Fruit fly (Drosophila melanogaster) whole organism, embryonic: ENCODE results near the gene CG2608.
A peak's percentile ranks its signal among the peaks of the same experiment; 100 is the strongest.

ENCODE experiments used
- Adf1 ChIP-seq: fragments of 200-800 bp; sonication (Bioruptor generic); IDR thresholded peaks from 2 replicates; pipeline ENCODE4 v1.3.6; 2022; ENCODE audit warnings: missing biosample characterization, missing genetic modification characterization
- Antp ChIP-seq: fragments of 200-800 bp; sonication (Bioruptor generic); optimal IDR thresholded peaks from 3 replicates; lab custom pipeline; 2016; ENCODE audit warnings: missing biosample characterization, missing genetic modification characterization
- Asciz ChIP-seq: fragments of 200-800 bp; sonication (Bioruptor generic); optimal IDR thresholded peaks from 2 replicates; lab custom pipeline; 2017; ENCODE audit warnings: missing biosample characterization, mild to moderate bottlenecking, missing genetic modification characterization, missing genetic modification reagents
- Blimp-1 ChIP-seq: fragments of 200-800 bp; sonication (Bioruptor generic); optimal IDR thresholded peaks from 3 replicates; lab custom pipeline; 2018; ENCODE audit warnings: missing biosample characterization, missing genetic modification characterization, mild to moderate bottlenecking, moderate library complexity, missing genetic modification reagents
- CG10366 ChIP-seq: fragments of 200-800 bp; sonication (Bioruptor generic); IDR thresholded peaks from 2 replicates; pipeline ENCODE4 v1.3.6; 2022; ENCODE audit warnings: missing biosample characterization, missing genetic modification characterization
- CG11093 ChIP-seq: fragments of 200-800 bp; sonication (Bioruptor generic); IDR thresholded peaks from 3 replicates; pipeline ENCODE4 v1.3.6; 2022; ENCODE audit warnings: missing biosample characterization, missing genetic modification characterization
- CG11456 ChIP-seq: fragments of 200-800 bp; sonication (Bioruptor generic); IDR thresholded peaks from 3 replicates; pipeline ENCODE4 v1.3.6; 2022; ENCODE audit warnings: missing biosample characterization, missing genetic modification characterization
- CG12219 ChIP-seq: fragments of 200-800 bp; sonication (Bioruptor generic); optimal IDR thresholded peaks from 3 replicates; lab custom pipeline; 2018; ENCODE audit warnings: missing biosample characterization, mild to moderate bottlenecking, missing genetic modification characterization
- CG13424 ChIP-seq: fragments of 200-800 bp; sonication (Bioruptor generic); optimal IDR thresholded peaks from 2 replicates; lab custom pipeline; 2019; ENCODE audit warnings: missing biosample characterization, mild to moderate bottlenecking, missing genetic modification characterization, moderate library complexity
- CG14441 ChIP-seq: fragments of 200-800 bp; sonication (Bioruptor generic); IDR thresholded peaks from 2 replicates; pipeline ENCODE4 v1.3.6; 2022; ENCODE audit warnings: missing biosample characterization, missing genetic modification characterization
- CG17328 ChIP-seq: fragments of 200-800 bp; sonication (Bioruptor generic); IDR thresholded peaks from 2 replicates; pipeline ENCODE4 v1.3.6; 2022; ENCODE audit warnings: missing biosample characterization, missing genetic modification characterization
- CG17612 ChIP-seq: fragments of 200-800 bp; sonication (Bioruptor generic); IDR thresholded peaks from 2 replicates; pipeline ENCODE4 v1.3.6; 2022; ENCODE audit warnings: missing biosample characterization, missing genetic modification characterization
- CG17802 ChIP-seq: fragments of 200-800 bp; sonication (Bioruptor generic); optimal IDR thresholded peaks from 2 replicates; lab custom pipeline; 2018; ENCODE audit warnings: missing biosample characterization, mild to moderate bottlenecking, missing genetic modification characterization, moderate library complexity
- CG18262 ChIP-seq: fragments of 200-800 bp; optimal IDR thresholded peaks from 3 replicates; lab custom pipeline; 2019; ENCODE audit warnings: missing biosample characterization, mild to moderate bottlenecking, missing genetic modification characterization, moderate library complexity
- CG1832 ChIP-seq: fragments of 200-800 bp; sonication (Bioruptor generic); optimal IDR thresholded peaks from 2 replicates; lab custom pipeline; 2017; ENCODE audit warnings: missing biosample characterization, mild to moderate bottlenecking, missing genetic modification characterization, inconsistent platforms
- CG18599 ChIP-seq: fragments of 200-800 bp; sonication (Bioruptor generic); optimal IDR thresholded peaks from 3 replicates; lab custom pipeline; 2017; ENCODE audit warnings: missing biosample characterization, missing genetic modification characterization, mild to moderate bottlenecking, moderate library complexity, missing genetic modification reagents
- CG18764 ChIP-seq: fragments of 200-800 bp; sonication (Bioruptor generic); optimal IDR thresholded peaks from 3 replicates; lab custom pipeline; 2016; ENCODE audit warnings: missing biosample characterization, missing genetic modification characterization
- CG3281 ChIP-seq: fragments of 200-800 bp; sonication (Bioruptor generic); optimal IDR thresholded peaks from 3 replicates; lab custom pipeline; 2017; ENCODE audit warnings: missing biosample characterization, mild to moderate bottlenecking, missing genetic modification characterization
- CG3838 ChIP-seq: fragments of 200-800 bp; sonication (Bioruptor generic); optimal IDR thresholded peaks from 3 replicates; lab custom pipeline; 2016; ENCODE audit warnings: missing biosample characterization, missing genetic modification characterization
- CG4404 ChIP-seq: fragments of 200-800 bp; sonication (Bioruptor generic); IDR thresholded peaks from 2 replicates; pipeline ENCODE4 v1.3.6; 2022; ENCODE audit warnings: missing biosample characterization, missing genetic modification characterization
- CG4730 ChIP-seq: fragments of 200-800 bp; sonication (Bioruptor generic); IDR thresholded peaks from 2 replicates; pipeline ENCODE4 v1.3.6; 2022; ENCODE audit warnings: missing biosample characterization, missing genetic modification characterization
- CG7839 ChIP-seq: fragments of 200-800 bp; sonication (Bioruptor generic); optimal IDR thresholded peaks from 3 replicates; lab custom pipeline; 2018; ENCODE audit warnings: missing biosample characterization, mild to moderate bottlenecking, missing genetic modification characterization, moderate library complexity
- CG7963 ChIP-seq: fragments of 200-800 bp; sonication (Bioruptor generic); IDR thresholded peaks from 3 replicates; pipeline ENCODE4 v1.3.6; 2022; ENCODE audit warnings: missing biosample characterization, missing genetic modification characterization; ENCODE audit not compliant: partially characterized antibody
- CG9609 ChIP-seq: fragments of 200-800 bp; sonication (Bioruptor generic); optimal IDR thresholded peaks from 3 replicates; lab custom pipeline; 2016; ENCODE audit warnings: missing biosample characterization, missing genetic modification characterization
- Dbx ChIP-seq: fragments of 200-800 bp; sonication (Bioruptor generic); IDR thresholded peaks from 3 replicates; pipeline ENCODE4 v1.3.6; 2022; ENCODE audit warnings: missing biosample characterization, missing genetic modification characterization
- E2f2 ChIP-seq: fragments of 200-800 bp; sonication (Bioruptor generic); IDR thresholded peaks from 2 replicates; pipeline ENCODE4 v1.3.6; 2022; ENCODE audit warnings: missing biosample characterization, missing genetic modification characterization
- HLHmδ ChIP-seq: fragments of 200-800 bp; sonication (Bioruptor generic); optimal IDR thresholded peaks from 2 replicates; lab custom pipeline; 2018; ENCODE audit warnings: missing biosample characterization, mild to moderate bottlenecking, missing genetic modification characterization, moderate library complexity
- Hand ChIP-seq: fragments of 200-800 bp; sonication (Bioruptor generic); optimal IDR thresholded peaks from 2 replicates; lab custom pipeline; 2017; ENCODE audit warnings: mild to moderate bottlenecking, missing biosample characterization, missing genetic modification reagents, missing genetic modification characterization
- HmgZ ChIP-seq: fragments of 200-800 bp; sonication (Bioruptor generic); optimal IDR thresholded peaks from 2 replicates; lab custom pipeline; 2018; ENCODE audit warnings: missing biosample characterization, mild to moderate bottlenecking, missing genetic modification characterization
- Lhr ChIP-seq: fragments of 200-800 bp; sonication (Bioruptor generic); optimal IDR thresholded peaks from 3 replicates; lab custom pipeline; 2017; ENCODE audit warnings: mild to moderate bottlenecking, missing biosample characterization, missing genetic modification reagents, missing genetic modification characterization
- Meics ChIP-seq: fragments of 200-800 bp; sonication (Bioruptor generic); optimal IDR thresholded peaks from 2 replicates; lab custom pipeline; 2017; ENCODE audit warnings: missing biosample characterization, mild to moderate bottlenecking, missing genetic modification characterization
- az2 ChIP-seq: fragments of 200-800 bp; sonication (Bioruptor generic); optimal IDR thresholded peaks from 3 replicates; lab custom pipeline; 2016; ENCODE audit warnings: missing biosample characterization, missing genetic modification characterization
- cg ChIP-seq: fragments of 200-800 bp; sonication (Bioruptor generic); optimal IDR thresholded peaks from 3 replicates; lab custom pipeline; 2019; ENCODE audit warnings: missing biosample characterization, mild to moderate bottlenecking, missing genetic modification characterization, moderate library complexity
- chif ChIP-seq, 2 experiments: fragments of 200-800 bp; sonication (Bioruptor generic); optimal IDR thresholded peaks; 3 replicates each; lab custom pipeline; 2016; ENCODE audit warnings: missing biosample characterization in 2 of 2, missing genetic modification characterization in 2 of 2
- croc ChIP-seq: fragments of 200-800 bp; sonication (Bioruptor generic); conservative IDR thresholded peaks from 3 replicates; pipeline ENCODE4 v1.3.6; 2022; ENCODE audit warnings: missing biosample characterization, missing genetic modification characterization
- danr ChIP-seq: fragments of 200-800 bp; sonication (Bioruptor generic); IDR thresholded peaks from 2 replicates; pipeline ENCODE4 v1.3.6; 2022; ENCODE audit warnings: missing biosample characterization, missing genetic modification characterization
- dm ChIP-seq: fragments of 200-800 bp; sonication (Bioruptor generic); optimal IDR thresholded peaks from 3 replicates; lab custom pipeline; 2016; ENCODE audit warnings: missing biosample characterization, missing genetic modification characterization
- ems ChIP-seq: fragments of 200-800 bp; sonication (Bioruptor generic); optimal IDR thresholded peaks from 3 replicates; lab custom pipeline; 2016; ENCODE audit warnings: missing biosample characterization, missing genetic modification characterization
- eyg ChIP-seq: fragments of 200-800 bp; sonication (Bioruptor generic); optimal IDR thresholded peaks from 3 replicates; lab custom pipeline; 2016; ENCODE audit warnings: missing biosample characterization, missing genetic modification characterization
- hth ChIP-seq: fragments of >200 bp; optimal IDR thresholded peaks from 2 replicates; lab custom pipeline; 2017; ENCODE audit warnings: inconsistent platforms
- lbe ChIP-seq: fragments of 200-800 bp; sonication (Bioruptor generic); optimal IDR thresholded peaks from 2 replicates; lab custom pipeline; 2016; ENCODE audit warnings: missing biosample characterization, mild to moderate bottlenecking, missing genetic modification characterization
- nau ChIP-seq: fragments of 200-800 bp; sonication (Bioruptor generic); optimal IDR thresholded peaks from 3 replicates; lab custom pipeline; 2017; ENCODE audit warnings: missing biosample characterization, mild to moderate bottlenecking, missing genetic modification characterization, missing genetic modification reagents
- prd ChIP-seq, 3 experiments: fragments of >200 bp in 2 of 3; fragments of 200-800 bp in 1 of 3; sonication (Bioruptor generic) in 1 of 3; optimal IDR thresholded peaks in 2 of 3; IDR thresholded peaks in 1 of 3; 2 replicates in 2 of 3; 3 replicates in 1 of 3; pipeline versions ENCODE4 v1.3.6 to Lab custom; 2017 to 2022; ENCODE audit warnings: missing biosample characterization in 1 of 3, missing genetic modification characterization in 1 of 3
- pzg ChIP-seq: fragments of 200-800 bp; sonication (Bioruptor generic); optimal IDR thresholded peaks from 3 replicates; lab custom pipeline; 2018; ENCODE audit warnings: missing biosample characterization, mild to moderate bottlenecking, missing genetic modification characterization, moderate library complexity
- sna ChIP-seq: fragments of 200-800 bp; sonication (Bioruptor generic); IDR thresholded peaks from 2 replicates; pipeline ENCODE4 v1.3.6; 2022; ENCODE audit warnings: missing biosample characterization, missing genetic modification characterization; ENCODE audit not compliant: partially characterized antibody
- trh ChIP-seq: fragments of 200-800 bp; sonication (Bioruptor generic); optimal IDR thresholded peaks from 2 replicates; lab custom pipeline; 2016; ENCODE audit warnings: missing biosample characterization, missing genetic modification characterization
- unpg ChIP-seq: fragments of 200-800 bp; sonication (Bioruptor generic); optimal IDR thresholded peaks from 3 replicates; lab custom pipeline; 2018; ENCODE audit warnings: missing biosample characterization, mild to moderate bottlenecking, missing genetic modification characterization, moderate library complexity
- vvl ChIP-seq: fragments of 200-800 bp; sonication (Bioruptor generic); IDR thresholded peaks from 2 replicates; pipeline ENCODE4 v1.3.6; 2022; ENCODE audit warnings: missing biosample characterization, missing genetic modification characterization
- wek ChIP-seq: fragments of 200-800 bp; sonication (Bioruptor generic); optimal IDR thresholded peaks from 3 replicates; lab custom pipeline; 2018; ENCODE audit warnings: missing biosample characterization, mild to moderate bottlenecking, missing genetic modification characterization, moderate library complexity
- zfh2 ChIP-seq: fragments of 200-800 bp; sonication (Bioruptor generic); optimal IDR thresholded peaks from 2 replicates; lab custom pipeline; 2016; ENCODE audit warnings: missing biosample characterization, missing genetic modification characterization

Gene CG2608

DNA sequence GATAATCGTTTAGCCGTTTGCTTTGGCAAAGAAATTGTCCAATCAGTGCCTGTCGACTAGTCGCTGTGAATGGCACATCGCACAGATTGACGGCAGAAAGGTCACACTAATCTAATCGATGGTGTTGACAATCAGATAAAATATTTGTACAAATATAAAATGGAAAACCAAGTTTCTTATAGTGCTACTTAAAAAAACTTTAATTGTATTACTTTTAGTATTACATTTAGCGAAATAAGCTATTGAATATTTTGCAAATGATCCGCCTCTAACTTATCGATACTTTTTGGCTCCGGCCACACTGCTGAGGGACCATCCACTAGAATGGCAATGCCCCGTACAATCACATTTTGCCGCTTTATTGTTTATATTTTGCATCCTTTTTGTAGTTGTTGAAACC, 10.5 kb downstream of the CG2608 start, which contains the start of the genes brun and CG2614 (continued):
- no peak for TF ChIP-seq HLHmδ (GFP tag; lab: Kevin White, UChicago)
- TF ChIP-seq ems (GFP tag; lab: Kevin White, UChicago): peak; percentile 46
- TF ChIP-seq unpg (GFP tag; lab: Kevin White, UChicago): no peak
- peak; percentile 63 for TF ChIP-seq CG9609 (GFP tag; lab: Kevin White, UChicago)
- peak; percentile 72 for TF ChIP-seq CG13424 (tag; lab: Kevin White, UChicago)
- no peak for TF ChIP-seq CG17802 (tag; lab: Kevin White, UChicago)
- TF ChIP-seq CG17328 (GFP tag; lab: Robert Waterston, UW): peak; percentile 79
- peak; percentile 86 for TF ChIP-seq Dbx (GFP tag; lab: Robert Waterston, UW)
- TF ChIP-seq CG3838 (GFP tag; lab: Kevin White, UChicago): peak; percentile 24
- peak; percentile 79 for TF ChIP-seq dm
- TF ChIP-seq chif (GFP tag; optimal IDR thresholded peaks at IDR 0.05; lab: Kevin White, UChicago): peak; percentile 23 to 72
- peak; percentile 71 for TF ChIP-seq Antp
- peak; percentile 83 for TF ChIP-seq CG4404 (GFP tag; lab: Robert Waterston, UW)
- 0 out of 2 replicates have a peak, but pooled peaks have one; percentile 14 for TF ChIP-seq Adf1 (GFP tag; lab: Robert Waterston, UW)
- TF ChIP-seq nau (GFP tag; lab: Kevin White, UChicago): no peak
- peak; percentile 53 for TF ChIP-seq E2f2 (GFP tag; lab: Robert Waterston, UW)
- TF ChIP-seq CG18599: no peak
- peak; percentile 74 for TF ChIP-seq CG14441 (GFP tag; lab: Robert Waterston, UW)
- peak; percentile 76 for TF ChIP-seq CG11456 (GFP tag; lab: Robert Waterston, UW)
- no peak for TF ChIP-seq CG18764 (GFP tag; lab: Kevin White, UChicago)
- peak; percentile 80 for TF ChIP-seq CG10366 (GFP tag; lab: Robert Waterston, UW)
- no peak for TF ChIP-seq cg (GFP tag; lab: Kevin White, UChicago)
- no peak for TF ChIP-seq hth (lab: Kevin White, UChicago)
- TF ChIP-seq wek (GFP tag; lab: Kevin White, UChicago): no peak
- TF ChIP-seq CG4730 (GFP tag; lab: Robert Waterston, UW): peak; percentile 71
- TF ChIP-seq CG17612 (GFP tag; lab: Robert Waterston, UW): no peak
- no peak for TF ChIP-seq Asciz (GFP tag; lab: Kevin White, UChicago)
- TF ChIP-seq CG12219 (GFP tag; lab: Kevin White, UChicago): no peak
- peak; percentile 49; the same call in 1 of the 3 replicates for TF ChIP-seq CG7963 (GFP tag; lab: Robert Waterston, UW)
- peak; percentile 41 for TF ChIP-seq eyg (GFP tag; lab: Kevin White, UChicago)
- no peak for TF ChIP-seq CG3281 (GFP tag; lab: Kevin White, UChicago)
- TF ChIP-seq croc (GFP tag; lab: Robert Waterston, UW): no peak; the same call in 2 of the 3 replicates
- TF ChIP-seq sna: peak; percentile 88
- peak; percentile 63 for TF ChIP-seq az2 (GFP tag; lab: Kevin White, UChicago)
- no peak for TF ChIP-seq Hand
- no peak for TF ChIP-seq Meics (GFP tag; lab: Kevin White, UChicago)
- TF ChIP-seq prd (optimal IDR thresholded peaks at IDR 0.05; lab: Kevin White, UChicago): no peak
- peak; percentile 91 for TF ChIP-seq prd (GFP tag; IDR thresholded peaks at IDR 0.05; lab: Robert Waterston, UW)
- peak; percentile 31 for TF ChIP-seq trh
- peak; percentile 23; the same call in 1 of the 2 replicates for TF ChIP-seq danr (GFP tag; lab: Robert Waterston, UW)
- no peak for TF ChIP-seq CG1832
- TF ChIP-seq pzg (GFP tag; lab: Kevin White, UChicago): peak; percentile 79
- no peak for TF ChIP-seq CG18262 (tag; lab: Kevin White, UChicago)
- peak; percentile 26; the same call in 1 of the 3 replicates for TF ChIP-seq CG11093 (GFP tag; lab: Robert Waterston, UW)
- no peak for TF ChIP-seq lbe (GFP tag; lab: Kevin White, UChicago)
- TF ChIP-seq vvl (GFP tag; lab: Robert Waterston, UW): peak; percentile 81
- TF ChIP-seq CG7839: no peak
- TF ChIP-seq Lhr (GFP tag; lab: Kevin White, UChicago): peak; percentile 83
- TF ChIP-seq Blimp-1 (GFP tag; lab: Kevin White, UChicago): no peak
- peak; percentile 62 for TF ChIP-seq HmgZ
- peak; percentile 84 for TF ChIP-seq zfh2
